Worm (Caenorhabditis elegans) whole organism, young adult: ENCODE results near the gene Y69A2AR.32.

Source experiments
- F52B5.7 ChIP-seq: sonication (generic microtip); optimal IDR thresholded peaks from 2 replicates; lab custom pipeline; 2016; ENCODE audit warnings: mild to moderate bottlenecking, missing genetic modification characterization, missing compliant biosample characterization
- ZK185.1 ChIP-seq: sonication (generic microtip); optimal IDR thresholded peaks from 2 replicates; lab custom pipeline; 2016; ENCODE audit warnings: mild to moderate bottlenecking, missing genetic modification characterization, missing compliant biosample characterization; ENCODE audit not compliant: poor library complexity, severe bottlenecking
- ceh-100 ChIP-seq: fragments of 200-800 bp; sonication (Bioruptor generic); IDR thresholded peaks from 2 replicates; pipeline ENCODE4 v1.3.6; 2022; ENCODE audit warnings: missing genetic modification reagents, missing genetic modification characterization, missing compliant biosample characterization
- dpl-1 ChIP-seq: fragments of 150-350 bp; optimal IDR thresholded peaks from 2 replicates; lab custom pipeline; 2014; ENCODE audit warnings: missing biosample characterization, missing genetic modification reagents, missing genetic modification characterization
- fkh-3 ChIP-seq: sonication (generic microtip); optimal IDR thresholded peaks from 2 replicates; lab custom pipeline; 2016; ENCODE audit warnings: mild to moderate bottlenecking, missing genetic modification characterization, missing compliant biosample characterization
- snpc-1.1 ChIP-seq: sonication (generic microtip); optimal IDR thresholded peaks from 2 replicates; lab custom pipeline; 2017; ENCODE audit warnings: missing genetic modification characterization, mild to moderate bottlenecking, missing compliant biosample characterization, antibody characterized with exemption, moderate library complexity, missing genotype, missing genetic modification reagents; ENCODE audit not compliant: insufficient read depth
- xnd-1 ChIP-seq: sonication (generic microtip); optimal IDR thresholded peaks from 2 replicates; lab custom pipeline; 2016; ENCODE audit warnings: missing genotype, missing genetic modification reagents, missing genetic modification characterization, missing compliant biosample characterization
- zfh-2 ChIP-seq: fragments of 200-800 bp; sonication (Bioruptor generic); conservative IDR thresholded peaks from 2 replicates; pipeline ENCODE4 v1.3.6; 2022; ENCODE audit warnings: missing genetic modification reagents, missing genetic modification characterization, missing compliant biosample characterization

DNA sequence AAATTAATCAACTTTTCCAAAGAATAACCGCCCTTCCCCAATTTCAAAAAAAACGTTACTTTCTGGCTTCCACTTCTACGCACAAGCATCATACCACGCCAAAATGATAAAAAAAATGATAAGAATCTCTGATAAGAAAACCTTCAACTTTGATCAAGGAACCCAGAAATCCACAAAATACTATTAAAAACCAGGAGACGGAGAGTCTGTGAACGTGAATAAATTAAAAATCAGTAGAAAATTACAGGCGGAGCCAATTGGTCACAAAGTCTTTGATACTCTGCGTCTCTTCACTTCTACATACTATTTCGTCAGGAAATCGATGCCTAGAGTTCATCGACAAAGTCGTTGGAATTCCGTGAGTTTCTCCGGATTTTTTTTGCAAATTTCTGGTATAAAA is 8.4 kb downstream of the Y69A2AR.32 start, which contains the start of gene smf-3:
- TF ChIP-seq xnd-1 (tag; lab: Kevin White, UChicago), result no peak
- no peak for TF ChIP-seq fkh-3 (tag; lab: Kevin White, UChicago)
- TF ChIP-seq snpc-1.1 (tag; lab: Kevin White, UChicago), result no peak
- TF ChIP-seq ZK185.1 (tag; lab: Kevin White, UChicago), result no peak
- no peak for TF ChIP-seq zfh-2 (GFP tag; lab: Robert Waterston, UW)
- TF ChIP-seq ceh-100 (GFP tag; lab: Robert Waterston, UW), result no peak
- no peak for TF ChIP-seq dpl-1 (GFP tag; lab: Kevin White, UChicago)
- no peak for TF ChIP-seq F52B5.7 (tag; lab: Kevin White, UChicago)
